Worm (Caenorhabditis elegans): ENCODE data around the gene K04F1.8.

DNA sequence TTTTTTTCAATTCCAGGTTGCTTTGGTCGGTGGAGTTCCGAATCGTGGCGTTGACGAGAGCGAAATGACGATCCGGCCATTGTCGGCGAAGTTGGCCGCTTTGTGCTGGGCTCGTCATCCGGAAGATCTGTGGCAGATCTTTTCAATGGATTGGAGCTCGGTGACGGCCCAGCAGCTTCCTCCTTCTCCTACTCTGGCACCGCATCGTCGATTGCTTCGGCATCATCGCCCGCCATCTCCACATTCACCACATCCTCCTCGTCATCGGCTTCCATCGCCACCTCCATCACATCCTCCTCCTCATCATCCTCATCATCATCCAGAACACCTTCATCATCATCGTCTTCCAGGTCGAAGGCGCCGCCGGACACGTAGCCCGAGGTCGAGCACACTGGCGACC lies 31.4 kb downstream of the K04F1.8 start:
- no peak for TF ChIP-seq egl-44 (GFP tag; IDR thresholded peaks at IDR 0.05)
- no peak for TF ChIP-seq K12H6.12 (tag; optimal IDR thresholded peaks at IDR 0.05)
- no peak for TF ChIP-seq nfya-1 (tag; optimal IDR thresholded peaks at IDR 0.05; ENCODE audit: borderline replicate concordance, insufficient read depth)
- no peak for TF ChIP-seq B0336.3 (GFP tag; IDR thresholded peaks at IDR 0.05)
